Fruit fly (Drosophila melanogaster): ENCODE data around the gene iPLA2-VIA.

The iPLA2-VIA gene

dm6 chr3L:9855784-9856426, 8.2 kb downstream of the iPLA2-VIA start (continued):
- peak; percentile 92 for TF ChIP-seq caup (GFP tag; optimal IDR thresholded peaks at IDR 0.05; ENCODE audit: severe bottlenecking)
- TF ChIP-seq CoRest (tag; optimal IDR thresholded peaks at IDR 0.05): peak; percentile 97
- TF ChIP-seq gce (GFP tag; IDR thresholded peaks at IDR 0.05): peak; percentile 99
- TF ChIP-seq inv (GFP tag; IDR thresholded peaks at IDR 0.05; ENCODE audit: partially characterized antibody): no peak
- peak; percentile 91 for TF ChIP-seq CG2889 (GFP tag; IDR thresholded peaks at IDR 0.05)
- peak; percentile 97 for TF ChIP-seq Dad (GFP tag; optimal IDR thresholded peaks at IDR 0.05)
- peak; percentile 96 for TF ChIP-seq CG14667 (GFP tag; IDR thresholded peaks at IDR 0.05)
- TF ChIP-seq CG2199 (GFP tag; IDR thresholded peaks at IDR 0.05): peak; percentile 99
- TF ChIP-seq Spps (tag; optimal IDR thresholded peaks at IDR 0.05): peak; percentile 98
- TF ChIP-seq CG3847 (GFP tag; IDR thresholded peaks at IDR 0.05): peak; percentile 93
- peak; percentile 95 for TF ChIP-seq pb (GFP tag; optimal IDR thresholded peaks at IDR 0.05)
- peak; percentile 98 for TF ChIP-seq Gug (GFP tag; IDR thresholded peaks at IDR 0.05)
- TF ChIP-seq lmd (GFP tag; IDR thresholded peaks at IDR 0.05): peak; percentile 97
- peak; percentile 87 for TF ChIP-seq pros (GFP tag; optimal IDR thresholded peaks at IDR 0.05)
- peak; percentile 97 for TF ChIP-seq CG32767 (GFP tag; IDR thresholded peaks at IDR 0.05)
- peak; percentile 92 for TF ChIP-seq Dek (tag; optimal IDR thresholded peaks at IDR 0.05)
- peak; percentile 94 for TF ChIP-seq CG31388 (GFP tag; optimal IDR thresholded peaks at IDR 0.05)
- peak; percentile 93 for TF ChIP-seq CG14050 (GFP tag; IDR thresholded peaks at IDR 0.05)
- TF ChIP-seq unpg (GFP tag; optimal IDR thresholded peaks at IDR 0.05): peak; percentile 97
- peak; percentile 95 for TF ChIP-seq CG13424 (tag; optimal IDR thresholded peaks at IDR 0.05)
- peak; percentile 85 for TF ChIP-seq CG17361 (GFP tag; IDR thresholded peaks at IDR 0.05)
- TF ChIP-seq CG11504 (tag; optimal IDR thresholded peaks at IDR 0.05): peak; percentile 97
- TF ChIP-seq tgo (GFP tag; IDR thresholded peaks at IDR 0.05): peak; percentile 95
- peak; percentile 97 for TF ChIP-seq Mad (GFP tag; optimal IDR thresholded peaks at IDR 0.05)
- TF ChIP-seq pfk (GFP tag; optimal IDR thresholded peaks at IDR 0.05): peak; percentile 45
- no peak for TF ChIP-seq Dp (GFP tag; optimal IDR thresholded peaks at IDR 0.05)
- peak; percentile 83 for TF ChIP-seq emc (GFP tag; optimal IDR thresholded peaks at IDR 0.05)
- peak; percentile 47; the same call in 1 of the 2 replicates for TF ChIP-seq Poxn (GFP tag; IDR thresholded peaks at IDR 0.05)
- TF ChIP-seq dati (GFP tag; IDR thresholded peaks at IDR 0.05): peak; percentile 94
- peak; percentile 89 for TF ChIP-seq al (GFP tag; IDR thresholded peaks at IDR 0.05)
- peak; percentile 95 for TF ChIP-seq HLH3B (GFP tag; IDR thresholded peaks at IDR 0.05)
- peak; percentile 92 for TF ChIP-seq pho (GFP tag; optimal IDR thresholded peaks at IDR 0.05)
- peak; percentile 95 for TF ChIP-seq tx (GFP tag; optimal IDR thresholded peaks at IDR 0.05)
- peak; percentile 12 to 67 for TF ChIP-seq crp (GFP tag; optimal IDR thresholded peaks at IDR 0.05)
- TF ChIP-seq Fer3 (tag; optimal IDR thresholded peaks at IDR 0.05): peak; percentile 95
- TF ChIP-seq Hr39 (optimal IDR thresholded peaks at IDR 0.05): no peak
- TF ChIP-seq sens (GFP tag): peak; percentile 100
- TF ChIP-seq CG11085 (GFP tag; IDR thresholded peaks at IDR 0.05): peak; percentile 90
- TF ChIP-seq so (GFP tag; IDR thresholded peaks at IDR 0.05): peak; percentile 97
- TF ChIP-seq ap (GFP tag; IDR thresholded peaks at IDR 0.05): peak; percentile 96
- peak; percentile 95 for TF ChIP-seq NC2α (GFP tag; optimal IDR thresholded peaks at IDR 0.05)
- TF ChIP-seq CG30403 (GFP tag; optimal IDR thresholded peaks at IDR 0.05): peak; percentile 97
- TF ChIP-seq Six4 (GFP tag; optimal IDR thresholded peaks at IDR 0.05): peak; percentile 97
- TF ChIP-seq CG12236 (GFP tag; optimal IDR thresholded peaks at IDR 0.05): peak; percentile 97
- peak; percentile 84 for TF ChIP-seq toy (GFP tag; IDR thresholded peaks at IDR 0.05)
- peak; percentile 96 for TF ChIP-seq CG12071 (GFP tag; optimal IDR thresholded peaks at IDR 0.05)
- TF ChIP-seq CG11560 (tag; IDR thresholded peaks at IDR 0.05): no peak; the same call in 2 of the 3 replicates
- peak; percentile 98 for TF ChIP-seq CG8924 (tag; optimal IDR thresholded peaks at IDR 0.05)
- TF ChIP-seq CHES-1-like (GFP tag; optimal IDR thresholded peaks at IDR 0.05): peak; percentile 97
- peak; percentile 92 for TF ChIP-seq CG18619 (GFP tag; optimal IDR thresholded peaks at IDR 0.05)
- TF ChIP-seq CG33557 (GFP tag; optimal IDR thresholded peaks at IDR 0.05): peak; percentile 98

All from whole organism, embryonic.